Worm (Caenorhabditis elegans) whole organism, L2 larva: ENCODE data around the gene C47E8.9.

ENCODE experiments used
- alr-1 ChIP-seq: fragments of 150-350 bp; optimal IDR thresholded peaks from 2 replicates; lab custom pipeline; 2014; ENCODE audit warnings: missing biosample characterization, missing genetic modification characterization
- blmp-1 ChIP-seq: sonication (generic microtip); optimal IDR thresholded peaks from 2 replicates; lab custom pipeline; 2017; ENCODE audit warnings: missing genetic modification characterization, mild to moderate bottlenecking, missing compliant biosample characterization, antibody characterized with exemption, moderate library complexity; ENCODE audit not compliant: insufficient read depth
- ceh-82 ChIP-seq: fragments of 150-350 bp; optimal IDR thresholded peaks from 2 replicates; lab custom pipeline; 2014; ENCODE audit warnings: missing biosample characterization, missing genetic modification characterization
- elt-1 ChIP-seq: fragments of 150-350 bp; optimal IDR thresholded peaks from 2 replicates; lab custom pipeline; 2014; ENCODE audit warnings: missing biosample characterization, missing genetic modification characterization
- elt-3 ChIP-seq: sonication (generic microtip); optimal IDR thresholded peaks from 2 replicates; lab custom pipeline; 2017; ENCODE audit warnings: missing biosample characterization, missing genetic modification characterization
- fos-1 ChIP-seq: fragments of 150-350 bp; optimal IDR thresholded peaks from 2 replicates; lab custom pipeline; 2014; ENCODE audit warnings: missing biosample characterization, missing genetic modification characterization
- unc-62 ChIP-seq: fragments of 150-350 bp; optimal IDR thresholded peaks from 2 replicates; lab custom pipeline; 2014; ENCODE audit warnings: missing biosample characterization, missing genetic modification reagents, missing genetic modification characterization

DNA sequence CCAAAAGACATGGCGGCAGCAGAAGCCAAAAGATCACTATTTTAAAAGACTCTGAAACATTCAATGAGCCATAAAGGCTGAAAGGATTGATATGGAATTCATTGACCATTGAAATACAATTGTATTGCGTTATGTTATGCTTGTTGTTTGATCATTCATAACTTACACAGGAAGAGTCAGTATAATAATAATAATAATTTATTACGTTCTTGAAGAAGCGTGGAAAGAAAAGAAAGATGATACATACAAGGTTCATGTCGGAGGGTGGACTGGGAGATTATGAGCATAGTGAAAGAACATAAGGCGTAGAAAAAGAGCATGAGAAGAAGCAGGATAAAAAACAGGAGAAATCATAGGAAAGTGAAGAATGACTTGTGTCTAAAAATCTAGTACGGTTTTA lies 23.0 kb upstream of the C47E8.9 start, which contains the start of gene F43D2.7:
- no peak for TF ChIP-seq alr-1 (tag; lab: Kevin White, UChicago)
- no peak for TF ChIP-seq elt-1
- no peak for TF ChIP-seq unc-62 (GFP tag; lab: Kevin White, UChicago)
- TF ChIP-seq blmp-1 (tag; lab: Kevin White, UChicago), result no peak
- no peak for TF ChIP-seq fos-1 (tag; lab: Kevin White, UChicago)
- TF ChIP-seq elt-3 (tag; lab: Kevin White, UChicago), result no peak
- no peak for TF ChIP-seq ceh-82 (tag; lab: Kevin White, UChicago)
